Worm (Caenorhabditis elegans) whole organism, young adult: ENCODE data around the gene Y50D4A.1.

ENCODE experiments used
- F57A8.1 ChIP-seq: fragments of 200-800 bp; sonication (Bioruptor generic); optimal IDR thresholded peaks from 2 replicates; lab custom pipeline; 2018; ENCODE audit warnings: mild to moderate bottlenecking, missing genetic modification characterization, moderate library complexity, missing compliant biosample characterization
- T26A5.8 ChIP-seq: sonication (generic microtip); optimal IDR thresholded peaks from 2 replicates; lab custom pipeline; 2016; ENCODE audit warnings: missing genetic modification characterization, missing compliant biosample characterization
- Y67H2A.10 ChIP-seq: fragments of 200-800 bp; sonication (Bioruptor generic); conservative IDR thresholded peaks from 2 replicates; pipeline ENCODE4 v1.3.6; 2022; ENCODE audit warnings: missing genetic modification reagents, missing genetic modification characterization, missing compliant biosample characterization
- ZK185.1 ChIP-seq: sonication (generic microtip); optimal IDR thresholded peaks from 2 replicates; lab custom pipeline; 2016; ENCODE audit warnings: mild to moderate bottlenecking, missing genetic modification characterization, missing compliant biosample characterization; ENCODE audit not compliant: poor library complexity, severe bottlenecking
- athp-1 ChIP-seq: sonication (generic microtip); optimal IDR thresholded peaks from 2 replicates; lab custom pipeline; 2017; ENCODE audit warnings: mild to moderate bottlenecking, missing genetic modification characterization, missing compliant biosample characterization
- egl-18 ChIP-seq: fragments of 200-800 bp; sonication (Bioruptor generic); IDR thresholded peaks from 2 replicates; pipeline ENCODE4 v1.3.6; 2022; ENCODE audit warnings: missing genetic modification reagents, missing genetic modification characterization, missing compliant biosample characterization
- fkh-3 ChIP-seq: sonication (generic microtip); optimal IDR thresholded peaks from 2 replicates; lab custom pipeline; 2016; ENCODE audit warnings: mild to moderate bottlenecking, missing genetic modification characterization, missing compliant biosample characterization
- hsf-1 ChIP-seq: fragments of 200-800 bp; sonication (Bioruptor generic); IDR thresholded peaks from 2 replicates; pipeline ENCODE4 v1.3.6; 2022; ENCODE audit warnings: missing genetic modification reagents, missing genetic modification characterization, missing compliant biosample characterization
- lag-1 ChIP-seq: fragments of 200-800 bp; sonication (Bioruptor generic); IDR thresholded peaks from 2 replicates; pipeline ENCODE4 v1.3.6; 2022; ENCODE audit warnings: missing genetic modification reagents, missing genetic modification characterization, missing compliant biosample characterization
- let-526 ChIP-seq: fragments of 200-800 bp; sonication (Bioruptor generic); IDR thresholded peaks from 2 replicates; pipeline ENCODE4 v1.3.6; 2022; ENCODE audit warnings: missing genetic modification reagents, missing genetic modification characterization, missing compliant biosample characterization
- lin-54 ChIP-seq: fragments of 200-800 bp; sonication (Bioruptor generic); optimal IDR thresholded peaks from 2 replicates; lab custom pipeline; 2018; ENCODE audit warnings: mild to moderate bottlenecking, missing genetic modification characterization, missing compliant biosample characterization
- lir-1 ChIP-seq: fragments of 200-800 bp; sonication (Bioruptor generic); conservative IDR thresholded peaks from 2 replicates; pipeline ENCODE4 v1.3.6; 2022; ENCODE audit warnings: missing genetic modification reagents, missing genetic modification characterization, missing compliant biosample characterization
- lsl-1 ChIP-seq: fragments of 200-800 bp; sonication (Bioruptor generic); optimal IDR thresholded peaks from 2 replicates; lab custom pipeline; 2018; ENCODE audit warnings: mild to moderate bottlenecking, missing genetic modification characterization, moderate library complexity, missing compliant biosample characterization
- repo-1 ChIP-seq: sonication (generic microtip); optimal IDR thresholded peaks from 2 replicates; lab custom pipeline; 2017; ENCODE audit warnings: mild to moderate bottlenecking, missing genetic modification characterization, missing compliant biosample characterization
- ztf-26 ChIP-seq: sonication (generic microtip); optimal IDR thresholded peaks from 2 replicates; lab custom pipeline; 2017; ENCODE audit warnings: missing genetic modification characterization, missing compliant biosample characterization

Y50D4A.1 gene

ce11 chrV:1263939-1264823, 56.5 kb downstream of the Y50D4A.1 start, which contains the start of the genes rab-1 and C39F7.5 (continued):
- TF ChIP-seq ztf-26 (tag; lab: Kevin White, UChicago): no peak
- no peak for TF ChIP-seq lir-1 (GFP tag; lab: Robert Waterston, UW)
- TF ChIP-seq F57A8.1 (GFP tag; lab: Kevin White, UChicago): no peak
- no peak for TF ChIP-seq ZK185.1 (tag; lab: Kevin White, UChicago)
- TF ChIP-seq lin-54: peak; percentile 40
- no peak for TF ChIP-seq athp-1 (tag; lab: Kevin White, UChicago)
- no peak for TF ChIP-seq lag-1
- TF ChIP-seq hsf-1: no peak
- peak; percentile 25 for TF ChIP-seq lsl-1 (GFP tag; lab: Kevin White, UChicago)
- no peak for TF ChIP-seq repo-1 (tag; lab: Kevin White, UChicago)
- no peak for TF ChIP-seq T26A5.8 (tag; lab: Kevin White, UChicago)
- no peak for TF ChIP-seq fkh-3 (tag; lab: Kevin White, UChicago)
- TF ChIP-seq let-526 (GFP tag; lab: Robert Waterston, UW): no peak
- peak; percentile 65; the same call in 1 of the 2 replicates for TF ChIP-seq Y67H2A.10 (GFP tag; lab: Robert Waterston, UW)

- TF ChIP-seq egl-18 (GFP tag; lab: Robert Waterston, UW): no peak
Measured at ce11 chrV:1266540-1266939, 58.9 kb downstream of the Y50D4A.1 start.
